Worm (Caenorhabditis elegans) whole organism, midembryonic: ENCODE data around the gene gar-2.

ENCODE experiments used
- T22C8.4 ChIP-seq: fragments of 200-800 bp; sonication (Bioruptor generic); IDR thresholded peaks from 2 replicates; pipeline ENCODE4 v1.3.6; 2022; ENCODE audit warnings: missing genetic modification characterization, missing compliant biosample characterization
- cog-1 ChIP-seq: sonication (generic microtip); optimal IDR thresholded peaks from 2 replicates; lab custom pipeline; 2016; ENCODE audit warnings: missing genetic modification characterization, missing compliant biosample characterization
- flt-1 ChIP-seq: fragments of 200-800 bp; sonication (Bioruptor generic); IDR thresholded peaks from 2 replicates; pipeline ENCODE4 v1.3.6; 2022; ENCODE audit warnings: missing genetic modification characterization, missing compliant biosample characterization
- klf-2 ChIP-seq: fragments of 200-800 bp; sonication (Bioruptor generic); conservative IDR thresholded peaks from 2 replicates; pipeline ENCODE4 v1.3.6; 2022; ENCODE audit warnings: missing genetic modification reagents, missing genetic modification characterization, missing compliant biosample characterization
- med-1 ChIP-seq: sonication (generic microtip); optimal IDR thresholded peaks from 2 replicates; lab custom pipeline; 2017; ENCODE audit warnings: missing genetic modification characterization, mild to moderate bottlenecking, missing compliant biosample characterization, antibody characterized with exemption, missing genetic modification reagents; ENCODE audit not compliant: insufficient read depth
- ref-1 ChIP-seq: fragments of 200-800 bp; sonication (Bioruptor generic); conservative IDR thresholded peaks from 2 replicates; pipeline ENCODE4 v1.3.6; 2022; ENCODE audit warnings: missing genetic modification reagents, missing genetic modification characterization, missing compliant biosample characterization
- tab-1 ChIP-seq: fragments of 200-800 bp; sonication (Bioruptor generic); IDR thresholded peaks from 2 replicates; pipeline ENCODE4 v1.3.6; 2022; ENCODE audit warnings: missing genetic modification characterization, missing compliant biosample characterization
- ztf-23 ChIP-seq: fragments of 200-800 bp; sonication (Bioruptor generic); IDR thresholded peaks from 2 replicates; pipeline ENCODE4 v1.3.6; 2022; ENCODE audit warnings: missing genetic modification reagents, missing genetic modification characterization, missing compliant biosample characterization

ce11 chrIII:6359171-6359854, 50.1 kb downstream of the gar-2 start:
- no peak for TF ChIP-seq cog-1 (tag; lab: Kevin White, UChicago)
- TF ChIP-seq ztf-23, result no peak
- no peak for TF ChIP-seq flt-1 (GFP tag; lab: Robert Waterston, UW)
- no peak for TF ChIP-seq tab-1 (GFP tag; lab: Robert Waterston, UW)
- no peak for TF ChIP-seq med-1 (GFP tag; lab: Kevin White, UChicago)
- TF ChIP-seq klf-2 (GFP tag; lab: Robert Waterston, UW), result no peak
- TF ChIP-seq ref-1 (GFP tag; lab: Robert Waterston, UW), result no peak
- TF ChIP-seq T22C8.4 (GFP tag; lab: Robert Waterston, UW), result no peak
